Worm (Caenorhabditis elegans) whole organism, early embryonic: Measurements from ENCODE around the gene spp-24.

Experiments used
- B0310.2 ChIP-seq: sonication (generic microtip); optimal IDR thresholded peaks from 2 replicates; lab custom pipeline; 2016; ENCODE audit warnings: mild to moderate bottlenecking, missing genetic modification characterization, missing compliant biosample characterization
- ama-1 ChIP-seq: fragments of 150-350 bp; optimal IDR thresholded peaks from 2 replicates; lab custom pipeline; 2014
- ceh-36 ChIP-seq: sonication (generic microtip); optimal IDR thresholded peaks from 2 replicates; lab custom pipeline; 2016; ENCODE audit warnings: missing genetic modification characterization, inconsistent platforms, missing compliant biosample characterization
- hmbx-1 ChIP-seq: sonication (generic microtip); optimal IDR thresholded peaks from 2 replicates; lab custom pipeline; 2016; ENCODE audit warnings: mild to moderate bottlenecking, missing genetic modification characterization, missing compliant biosample characterization
- scrt-1 ChIP-seq: fragments of 200-800 bp; sonication (Bioruptor generic); IDR thresholded peaks from 2 replicates; pipeline ENCODE4 v1.3.6; 2022; ENCODE audit warnings: missing genetic modification characterization, missing compliant biosample characterization
- sea-1 ChIP-seq: fragments of 200-800 bp; sonication (Bioruptor generic); conservative IDR thresholded peaks from 2 replicates; pipeline ENCODE4 v1.3.6; 2022; ENCODE audit warnings: missing genetic modification characterization, missing compliant biosample characterization
- tbx-11 ChIP-seq: fragments of 200-800 bp; sonication (Bioruptor generic); IDR thresholded peaks from 2 replicates; pipeline ENCODE4 v1.3.6; 2022; ENCODE audit warnings: missing genetic modification characterization, missing compliant biosample characterization
- tbx-37 ChIP-seq: fragments of 200-800 bp; sonication (Bioruptor generic); conservative IDR thresholded peaks from 2 replicates; pipeline ENCODE4 v1.3.6; 2022; ENCODE audit warnings: missing genetic modification reagents, missing genetic modification characterization, missing compliant biosample characterization

- TF ChIP-seq ceh-36 (tag; lab: Kevin White, UChicago): no peak
- no peak for TF ChIP-seq ama-1
- no peak for TF ChIP-seq sea-1 (GFP tag; lab: Robert Waterston, UW)
- TF ChIP-seq hmbx-1: no peak
- no peak for TF ChIP-seq tbx-11 (GFP tag; lab: Robert Waterston, UW)
- TF ChIP-seq tbx-37 (GFP tag; lab: Robert Waterston, UW): no peak
- TF ChIP-seq B0310.2 (tag; lab: Kevin White, UChicago): no peak
- no peak for TF ChIP-seq scrt-1
These were observed 33.0 kb downstream of the spp-24 start, which contains the start of gene osta-1 for ce11 chrII:6349-6748.
